Worm (Caenorhabditis elegans) whole organism, late embryonic: ENCODE measurements around the gene him-18.

Experiments used
- C08G9.2 ChIP-seq: sonication (generic microtip); optimal IDR thresholded peaks from 2 replicates; lab custom pipeline; 2016; ENCODE audit warnings: mild to moderate bottlenecking, missing genetic modification characterization, moderate library complexity, missing compliant biosample characterization
- C38D4.7 ChIP-seq: fragments of 200-800 bp; sonication (Bioruptor generic); optimal IDR thresholded peaks from 2 replicates; lab custom pipeline; 2018; ENCODE audit warnings: mild to moderate bottlenecking, missing genetic modification characterization, moderate library complexity, missing compliant biosample characterization
- K02D7.2 ChIP-seq: sonication (generic microtip); optimal IDR thresholded peaks from 2 replicates; lab custom pipeline; 2017; ENCODE audit warnings: mild to moderate bottlenecking, missing genetic modification characterization, missing compliant biosample characterization
- K09A11.1 ChIP-seq: sonication (generic microtip); optimal IDR thresholded peaks from 2 replicates; lab custom pipeline; 2017; ENCODE audit warnings: antibody characterized with exemption, mild to moderate bottlenecking, missing genetic modification characterization, missing compliant biosample characterization; ENCODE audit not compliant: insufficient read depth
- T23F11.4 ChIP-seq: fragments of 200-800 bp; sonication (Bioruptor generic); optimal IDR thresholded peaks from 2 replicates; lab custom pipeline; 2018; ENCODE audit warnings: mild to moderate bottlenecking, missing genetic modification characterization, missing compliant biosample characterization
- Y22D7AL.16 ChIP-seq: sonication (generic microtip); optimal IDR thresholded peaks from 2 replicates; lab custom pipeline; 2016; ENCODE audit warnings: missing genetic modification characterization, missing compliant biosample characterization
- ahr-1 ChIP-seq: sonication (generic microtip); optimal IDR thresholded peaks from 2 replicates; lab custom pipeline; 2016; ENCODE audit warnings: missing genetic modification characterization, missing compliant biosample characterization
- ama-1 ChIP-seq: fragments of 150-350 bp; optimal IDR thresholded peaks from 2 replicates; lab custom pipeline; 2014
- ceh-18 ChIP-seq: sonication (generic microtip); optimal IDR thresholded peaks from 2 replicates; lab custom pipeline; 2016; ENCODE audit warnings: missing genetic modification characterization, missing compliant biosample characterization
- ceh-19 ChIP-seq: fragments of 200-800 bp; sonication (Bioruptor generic); optimal IDR thresholded peaks from 2 replicates; lab custom pipeline; 2018; ENCODE audit warnings: mild to moderate bottlenecking, missing genetic modification characterization, missing compliant biosample characterization
- ceh-2 ChIP-seq: sonication (generic microtip); optimal IDR thresholded peaks from 2 replicates; lab custom pipeline; 2016; ENCODE audit warnings: missing genotype, missing genetic modification characterization, missing compliant biosample characterization
- ceh-48 ChIP-seq: sonication (generic microtip); optimal IDR thresholded peaks from 2 replicates; lab custom pipeline; 2016; ENCODE audit warnings: missing genetic modification characterization, inconsistent platforms, missing compliant biosample characterization
- ceh-9 ChIP-seq: sonication (generic microtip); optimal IDR thresholded peaks from 2 replicates; lab custom pipeline; 2016; ENCODE audit warnings: mild to moderate bottlenecking, missing genetic modification characterization, inconsistent platforms, missing compliant biosample characterization
- che-1 ChIP-seq: sonication (generic microtip); optimal IDR thresholded peaks from 2 replicates; lab custom pipeline; 2016; ENCODE audit warnings: mild to moderate bottlenecking, missing genetic modification characterization, missing compliant biosample characterization
- dve-1 ChIP-seq: sonication (generic microtip); optimal IDR thresholded peaks from 2 replicates; lab custom pipeline; 2017; ENCODE audit warnings: antibody characterized with exemption, mild to moderate bottlenecking, missing genetic modification characterization, missing compliant biosample characterization
- elt-4 ChIP-seq: sonication (generic microtip); optimal IDR thresholded peaks from 2 replicates; lab custom pipeline; 2016; ENCODE audit warnings: missing genetic modification characterization, missing compliant biosample characterization
- ets-4 ChIP-seq: sonication (generic microtip); optimal IDR thresholded peaks from 2 replicates; lab custom pipeline; 2016; ENCODE audit warnings: missing genetic modification characterization, missing compliant biosample characterization
- fax-1 ChIP-seq: sonication (generic microtip); optimal IDR thresholded peaks from 2 replicates; lab custom pipeline; 2016; ENCODE audit warnings: missing genotype, missing genetic modification characterization, missing compliant biosample characterization
- fkh-10 ChIP-seq: fragments of 150-350 bp; optimal IDR thresholded peaks from 2 replicates; lab custom pipeline; 2014; ENCODE audit warnings: missing biosample characterization, missing genetic modification reagents, missing genetic modification characterization
- hlh-13 ChIP-seq: fragments of 200-800 bp; sonication (Bioruptor generic); optimal IDR thresholded peaks from 2 replicates; lab custom pipeline; 2018; ENCODE audit warnings: mild to moderate bottlenecking, missing genetic modification characterization, missing compliant biosample characterization
- hlh-15 ChIP-seq: sonication (generic microtip); optimal IDR thresholded peaks from 2 replicates; lab custom pipeline; 2016; ENCODE audit warnings: missing genetic modification characterization, missing compliant biosample characterization
- hlh-30 ChIP-seq: sonication (generic microtip); optimal IDR thresholded peaks from 2 replicates; lab custom pipeline; 2017; ENCODE audit warnings: antibody characterized with exemption, missing genetic modification characterization, missing compliant biosample characterization; ENCODE audit not compliant: insufficient read depth
- hlh-6 ChIP-seq: sonication (generic microtip); optimal IDR thresholded peaks from 2 replicates; lab custom pipeline; 2016; ENCODE audit warnings: missing genotype, missing genetic modification characterization, missing compliant biosample characterization
- lin-11 ChIP-seq: fragments of 200-800 bp; sonication (Bioruptor generic); optimal IDR thresholded peaks from 2 replicates; lab custom pipeline; 2018; ENCODE audit warnings: mild to moderate bottlenecking, missing genetic modification characterization, missing compliant biosample characterization
- nhr-232 ChIP-seq: sonication (generic microtip); optimal IDR thresholded peaks from 2 replicates; lab custom pipeline; 2016; ENCODE audit warnings: missing genetic modification characterization, missing compliant biosample characterization
- npax-4 ChIP-seq: sonication (generic microtip); optimal IDR thresholded peaks from 2 replicates; lab custom pipeline; 2016; ENCODE audit warnings: missing genetic modification characterization, missing compliant biosample characterization
- odd-2 ChIP-seq: sonication (generic microtip); optimal IDR thresholded peaks from 2 replicates; lab custom pipeline; 2017; ENCODE audit warnings: antibody characterized with exemption, mild to moderate bottlenecking, missing genetic modification characterization, missing compliant biosample characterization
- pag-3 ChIP-seq: sonication (generic microtip); optimal IDR thresholded peaks from 2 replicates; lab custom pipeline; 2016; ENCODE audit warnings: missing compliant biosample characterization, missing genetic modification characterization, borderline replicate concordance
- pat-9 ChIP-seq: fragments of 200-800 bp; sonication (Bioruptor generic); optimal IDR thresholded peaks from 2 replicates; lab custom pipeline; 2018; ENCODE audit warnings: mild to moderate bottlenecking, missing genetic modification characterization, moderate library complexity, missing compliant biosample characterization
- pha-2 ChIP-seq: sonication (generic microtip); optimal IDR thresholded peaks from 2 replicates; lab custom pipeline; 2017; ENCODE audit warnings: mild to moderate bottlenecking, missing genetic modification characterization, missing compliant biosample characterization
- pqm-1 ChIP-seq: sonication (generic microtip); optimal IDR thresholded peaks from 2 replicates; lab custom pipeline; 2016; ENCODE audit warnings: missing genetic modification characterization, missing compliant biosample characterization
- pros-1 ChIP-seq: fragments of 150-350 bp; optimal IDR thresholded peaks from 2 replicates; lab custom pipeline; 2014; ENCODE audit warnings: missing biosample characterization, missing genetic modification reagents, missing genetic modification characterization
- ref-2 ChIP-seq: sonication (generic microtip); optimal IDR thresholded peaks from 2 replicates; lab custom pipeline; 2016; ENCODE audit warnings: missing genetic modification characterization, missing compliant biosample characterization
- syd-9 ChIP-seq: sonication (generic microtip); optimal IDR thresholded peaks from 2 replicates; lab custom pipeline; 2016; ENCODE audit warnings: mild to moderate bottlenecking, missing genetic modification characterization, moderate library complexity, missing compliant biosample characterization
- tbx-2 ChIP-seq: sonication (generic microtip); optimal IDR thresholded peaks from 2 replicates; lab custom pipeline; 2016; ENCODE audit warnings: missing genetic modification characterization, missing compliant biosample characterization
- tbx-7 ChIP-seq: sonication (generic microtip); optimal IDR thresholded peaks from 2 replicates; lab custom pipeline; 2016; ENCODE audit warnings: missing genotype, missing genetic modification characterization, missing compliant biosample characterization
- unc-3 ChIP-seq, 2 experiments: fragments of 200-800 bp in 1 of 2; sonication (Bioruptor generic) in 1 of 2; sonication (generic microtip) in 1 of 2; conservative IDR thresholded peaks in 1 of 2; optimal IDR thresholded peaks in 1 of 2; 2 replicates each; pipeline versions ENCODE4 v1.3.6 to Lab custom; 2016 to 2022; ENCODE audit warnings: missing compliant biosample characterization in 2 of 2, missing genetic modification characterization in 2 of 2, missing genetic modification reagents in 1 of 2
- unc-42 ChIP-seq: sonication (generic microtip); optimal IDR thresholded peaks from 2 replicates; lab custom pipeline; 2016; ENCODE audit warnings: missing genotype, missing genetic modification characterization, missing compliant biosample characterization
- ztf-16 ChIP-seq: sonication (generic microtip); optimal IDR thresholded peaks from 2 replicates; lab custom pipeline; 2017; ENCODE audit warnings: missing genetic modification characterization, missing compliant biosample characterization

him-18 gene

ce11 chrIII:4705207-4705606 lies 9.8 kb downstream of the him-18 start, which contains the start of gene pgap-2:
Gene pgap-2 (plus strand): TSS chrIII:4705507.
- TF ChIP-seq hlh-6 (tag; lab: Kevin White, UChicago): no peak
- TF ChIP-seq npax-4 (tag; lab: Kevin White, UChicago): no peak
- no peak for TF ChIP-seq elt-4 (tag; lab: Kevin White, UChicago)
- TF ChIP-seq ama-1 (lab: Kevin White, UChicago): no peak
- no peak for TF ChIP-seq ceh-18 (tag; lab: Kevin White, UChicago)
- no peak for TF ChIP-seq ets-4 (tag; lab: Kevin White, UChicago)
- TF ChIP-seq K09A11.1: no peak
- TF ChIP-seq C38D4.7: no peak
- no peak for TF ChIP-seq hlh-30
- TF ChIP-seq nhr-232 (tag; lab: Kevin White, UChicago): no peak
- TF ChIP-seq ahr-1 (tag; lab: Kevin White, UChicago): no peak
- no peak for TF ChIP-seq pag-3 (tag; lab: Kevin White, UChicago)
- no peak for TF ChIP-seq fax-1 (tag; lab: Kevin White, UChicago)
- no peak for TF ChIP-seq tbx-7 (tag; lab: Kevin White, UChicago)
- no peak for TF ChIP-seq ref-2 (tag; lab: Kevin White, UChicago)

ce11 chrIII:4703932-4704454 lies 11.0 kb downstream of the him-18 start, which contains the start of the genes clp-2 and mrpl-16:
Gene clp-2 (minus strand): TSS chrIII:4704025.
Gene mrpl-16 (plus strand): TSS chrIII:4704404.
- TF ChIP-seq unc-42 (tag; lab: Kevin White, UChicago) (peak; percentile 18), pha-2 (no peak), pag-3 (tag; lab: Kevin White, UChicago) (no peak), hlh-15 (tag; lab: Kevin White, UChicago) (no peak), fkh-10 (GFP tag; lab: Kevin White, UChicago) (no peak), ceh-9 (no peak)

- TF ChIP-seq ref-2 (tag; lab: Kevin White, UChicago) (no peak), odd-2 (no peak), nhr-232 (tag; lab: Kevin White, UChicago) (no peak), ztf-16 (tag; lab: Kevin White, UChicago) (no peak), hlh-6 (tag; lab: Kevin White, UChicago) (no peak), ceh-19 (GFP tag; lab: Kevin White, UChicago) (no peak), ceh-48 (no peak), tbx-2 (tag; lab: Kevin White, UChicago) (no peak), T23F11.4 (GFP tag; lab: Kevin White, UChicago) (no peak)
Measured at ce11 chrIII:4699922-4700321, 15.1 kb downstream of the him-18 start, which contains the start of gene sel-13. Gene sel-13 (minus strand): TSS chrIII:4700224.

ce11 chrIII:4697819-4698218 lies 17.2 kb downstream of the him-18 start, which contains the start of gene dnj-18:
Gene dnj-18 (plus strand): TSS chrIII:4698119.
- TF ChIP-seq K09A11.1 (no peak), nhr-232 (tag; lab: Kevin White, UChicago) (no peak), che-1 (tag; lab: Kevin White, UChicago) (no peak), pat-9 (no peak), unc-3 (GFP tag; conservative IDR thresholded peaks at IDR 0.05; lab: Robert Waterston, UW) (no peak), unc-3 (tag; optimal IDR thresholded peaks at IDR 0.05; lab: Kevin White, UChicago) (no peak), pros-1 (tag; lab: Kevin White, UChicago) (no peak), T23F11.4 (GFP tag; lab: Kevin White, UChicago) (no peak), ceh-2 (no peak), ceh-19 (GFP tag; lab: Kevin White, UChicago) (no peak)

- TF ChIP-seq fax-1 (tag; lab: Kevin White, UChicago): no peak
- no peak for TF ChIP-seq K02D7.2 (tag; lab: Kevin White, UChicago)
- TF ChIP-seq hlh-13 (GFP tag; lab: Kevin White, UChicago): no peak
- no peak for TF ChIP-seq ceh-2
- no peak for TF ChIP-seq T23F11.4 (GFP tag; lab: Kevin White, UChicago)
- no peak for TF ChIP-seq ref-2 (tag; lab: Kevin White, UChicago)
- no peak for TF ChIP-seq C08G9.2 (tag; lab: Kevin White, UChicago)
- TF ChIP-seq Y22D7AL.16 (tag; lab: Kevin White, UChicago): no peak
- TF ChIP-seq pqm-1 (tag; lab: Kevin White, UChicago): no peak
- TF ChIP-seq lin-11: no peak
- TF ChIP-seq dve-1 (tag; lab: Kevin White, UChicago): no peak
- TF ChIP-seq syd-9 (tag; lab: Kevin White, UChicago): no peak
Measured at ce11 chrIII:4696903-4697302, 18.1 kb downstream of the him-18 start.
